Fruit fly (Drosophila melanogaster) whole organism, wandering third instar larva: ENCODE results near the gene CG34332.
"Not testable (repeated sequence)": the region's sequence is repeated elsewhere in the genome, so short reads cannot be mapped to it uniquely, and the experiment has no call there.

ENCODE experiments used
- Abd-B ChIP-seq: fragments of >200 bp; optimal IDR thresholded peaks from 2 replicates; lab custom pipeline; 2017; ENCODE audit warnings: missing biosample characterization, missing genetic modification characterization
- CG32264 ChIP-seq: fragments of 200-800 bp; sonication (Bioruptor generic); optimal IDR thresholded peaks from 2 replicates; lab custom pipeline; 2016; ENCODE audit warnings: missing biosample characterization, missing genetic modification characterization
- Dfd ChIP-seq: fragments of >200 bp; optimal IDR thresholded peaks from 2 replicates; lab custom pipeline; 2017; ENCODE audit warnings: missing biosample characterization, missing genetic modification characterization
- Dif ChIP-seq: fragments of 200-275, 200-300 bp; sonication (Bioruptor generic); optimal IDR thresholded peaks from 2 replicates; lab custom pipeline; 2018; ENCODE audit warnings: missing biosample characterization, missing genetic modification characterization; ENCODE audit not compliant: partially characterized antibody
- GATAd ChIP-seq: sonication (Bioruptor generic); optimal IDR thresholded peaks from 2 replicates; lab custom pipeline; 2016; ENCODE audit warnings: missing biosample characterization, missing genetic modification characterization
- HLH106 ChIP-seq: fragments of 200-800 bp; optimal IDR thresholded peaks from 3 replicates; lab custom pipeline; 2019; ENCODE audit warnings: missing biosample characterization, mild to moderate bottlenecking, missing genetic modification characterization, moderate library complexity
- Hnf4 ChIP-seq: fragments of 200-800 bp; sonication (Bioruptor generic); optimal IDR thresholded peaks from 2 replicates; lab custom pipeline; 2016; ENCODE audit warnings: missing biosample characterization, mild to moderate bottlenecking, missing genetic modification characterization
- Hr78 ChIP-seq: fragments of >200 bp; optimal IDR thresholded peaks from 2 replicates; lab custom pipeline; 2017; ENCODE audit warnings: missing biosample characterization, missing genetic modification characterization
- Hr83 ChIP-seq: fragments of 200-300 bp; sonication (Bioruptor generic); optimal IDR thresholded peaks from 2 replicates; lab custom pipeline; 2016; ENCODE audit warnings: missing biosample characterization, mild to moderate bottlenecking, missing genetic modification characterization, moderate library complexity; ENCODE audit not compliant: poor library complexity, severe bottlenecking
- Jra ChIP-seq: sonication (Bioruptor generic); optimal IDR thresholded peaks from 2 replicates; lab custom pipeline; 2016; ENCODE audit warnings: missing biosample characterization, missing genetic modification characterization
- Mio ChIP-seq: sonication (Bioruptor generic); optimal IDR thresholded peaks from 2 replicates; lab custom pipeline; 2016; ENCODE audit warnings: missing biosample characterization, missing genetic modification characterization
- Myc ChIP-seq: fragments of >200 bp; optimal IDR thresholded peaks from 2 replicates; lab custom pipeline; 2017
- N ChIP-seq: fragments of >200 bp; optimal IDR thresholded peaks from 2 replicates; lab custom pipeline; 2018; ENCODE audit warnings: missing biosample characterization, missing external identifiers, missing genetic modification characterization
- OdsH ChIP-seq: fragments of 200-800 bp; sonication (Bioruptor generic); optimal IDR thresholded peaks from 2 replicates; lab custom pipeline; 2016; ENCODE audit warnings: missing biosample characterization, mild to moderate bottlenecking, missing genetic modification characterization
- Rel ChIP-seq, 2 experiments: fragments of 200-800 bp; sonication (Bioruptor generic) in 1 of 2; optimal IDR thresholded peaks; 2 replicates in 1 of 2; 3 replicates in 1 of 2; lab custom pipeline; 2016 to 2019; ENCODE audit warnings: mild to moderate bottlenecking in 2 of 2, missing biosample characterization in 2 of 2, missing genetic modification characterization in 2 of 2, moderate library complexity in 1 of 2
- Sp1 ChIP-seq: fragments of 200-800 bp; sonication (Bioruptor generic); optimal IDR thresholded peaks from 3 replicates; lab custom pipeline; 2019; ENCODE audit warnings: missing biosample characterization, mild to moderate bottlenecking, missing genetic modification characterization, moderate library complexity
- br ChIP-seq: fragments of 200-800 bp; sonication (Bioruptor generic); optimal IDR thresholded peaks from 2 replicates; lab custom pipeline; 2016; ENCODE audit warnings: missing biosample characterization, missing genetic modification characterization
- brk ChIP-seq: fragments of 200-800 bp; sonication (Bioruptor generic); optimal IDR thresholded peaks from 2 replicates; lab custom pipeline; 2016; ENCODE audit warnings: missing biosample characterization, mild to moderate bottlenecking, missing genetic modification characterization
- dl ChIP-seq, 2 experiments: fragments of 175-275, 200-275 bp in 1 of 2; fragments of 200-275 bp in 1 of 2; sonication (Bioruptor generic); optimal IDR thresholded peaks; lab custom pipeline; 2018; ENCODE audit warnings: mild to moderate bottlenecking in 2 of 2, missing biosample characterization in 2 of 2, missing genetic modification characterization in 2 of 2, moderate library complexity in 2 of 2; ENCODE audit not compliant: partially characterized antibody in 2 of 2, insufficient read depth in 1 of 2
- dmrt93B ChIP-seq: fragments of 200-800 bp; sonication (Bioruptor generic); optimal IDR thresholded peaks from 2 replicates; lab custom pipeline; 2018; ENCODE audit warnings: missing biosample characterization, mild to moderate bottlenecking, missing genetic modification characterization
- dsf ChIP-seq: sonication (Bioruptor generic); optimal IDR thresholded peaks from 2 replicates; lab custom pipeline; 2016; ENCODE audit warnings: missing biosample characterization, missing genetic modification characterization, borderline replicate concordance
- ey ChIP-seq: fragments of 200-800 bp; sonication (Bioruptor generic); optimal IDR thresholded peaks from 2 replicates; lab custom pipeline; 2016; ENCODE audit warnings: missing biosample characterization, missing genetic modification characterization
- foxo ChIP-seq, 2 experiments: fragments of 200-800 bp; sonication (Bioruptor generic); optimal IDR thresholded peaks; 2 replicates in 1 of 2; 3 replicates in 1 of 2; lab custom pipeline; 2016 to 2017; ENCODE audit warnings: missing biosample characterization in 2 of 2, missing genetic modification characterization in 2 of 2
- jim ChIP-seq: fragments of 175-275, 200-325 bp; sonication (Bioruptor generic); optimal IDR thresholded peaks from 2 replicates; lab custom pipeline; 2016; ENCODE audit warnings: missing biosample characterization, mild to moderate bottlenecking, missing genetic modification characterization
- lola ChIP-seq: fragments of >200 bp; optimal IDR thresholded peaks from 2 replicates; lab custom pipeline; 2017; ENCODE audit warnings: missing biosample characterization, missing genetic modification characterization
- pan ChIP-seq: fragments of >200 bp; optimal IDR thresholded peaks from 2 replicates; lab custom pipeline; 2017
- psq ChIP-seq: fragments of 200-800 bp; sonication (Bioruptor generic); optimal IDR thresholded peaks from 3 replicates; lab custom pipeline; 2017; ENCODE audit warnings: missing biosample characterization, mild to moderate bottlenecking, missing genetic modification characterization, moderate library complexity
- rgr ChIP-seq: fragments of 200-800 bp; sonication (Bioruptor generic); optimal IDR thresholded peaks from 3 replicates; lab custom pipeline; 2016; ENCODE audit warnings: missing biosample characterization, mild to moderate bottlenecking, missing genetic modification characterization
- sage ChIP-seq: fragments of 200-800 bp; sonication (Bioruptor generic); optimal IDR thresholded peaks from 2 replicates; lab custom pipeline; 2016; ENCODE audit warnings: missing biosample characterization, mild to moderate bottlenecking, missing genetic modification characterization
- sv ChIP-seq: fragments of 200-800 bp; sonication (Bioruptor generic); optimal IDR thresholded peaks from 3 replicates; lab custom pipeline; 2016; ENCODE audit warnings: missing biosample characterization, missing genetic modification characterization
- usp ChIP-seq: fragments of >200 bp; optimal IDR thresholded peaks from 2 replicates; lab custom pipeline; 2017; ENCODE audit warnings: missing biosample characterization, missing genetic modification characterization

Gene CG34332

dm6 chrX:20140710-20141109 lies at the start of gene CG34332:
CG34332 (plus strand) TSS chrX:20141010.
- TF ChIP-seq Hr78 = no peak
- no peak for TF ChIP-seq psq (GFP tag; lab: Kevin White, UChicago)
- TF ChIP-seq Myc (lab: Kevin White, UChicago) = no peak
- no peak for TF ChIP-seq N (GFP tag; lab: Kevin White, UChicago)
- no peak for TF ChIP-seq Rel (GFP tag; optimal IDR thresholded peaks at IDR 0.05; lab: Kevin White, UChicago)
- no peak for TF ChIP-seq Rel (tag; optimal IDR thresholded peaks at IDR 0.05; lab: Kevin White, UChicago)
- no peak for TF ChIP-seq rgr (GFP tag; lab: Kevin White, UChicago)
- TF ChIP-seq brk (GFP tag; lab: Kevin White, UChicago) = no peak
- TF ChIP-seq Jra (GFP tag; lab: Kevin White, UChicago) = no peak
- TF ChIP-seq Hr83 (GFP tag; lab: Kevin White, UChicago) = no peak
- TF ChIP-seq br = no peak
- TF ChIP-seq CG32264 (GFP tag; lab: Kevin White, UChicago) = no peak
- TF ChIP-seq OdsH (GFP tag; lab: Kevin White, UChicago) = no peak
- no peak for TF ChIP-seq pan
- TF ChIP-seq dmrt93B (GFP tag; lab: Kevin White, UChicago) = no peak
- no peak for TF ChIP-seq foxo (GFP tag; optimal IDR thresholded peaks at IDR 0.05; lab: Kevin White, UChicago)
- TF ChIP-seq GATAd (GFP tag; lab: Kevin White, UChicago) = no peak
- TF ChIP-seq Mio (GFP tag; lab: Kevin White, UChicago) = no peak
- TF ChIP-seq Abd-B (GFP tag; lab: Kevin White, UChicago) = no peak
- no peak for TF ChIP-seq sv

- TF ChIP-seq GATAd (GFP tag; lab: Kevin White, UChicago) = no peak
These were observed 48.5 kb upstream of the CG34332 start, which contains the start of gene fd19B for dm6 chrX:20092308-20092707. fd19B (minus strand) TSS chrX:20092408.

- not testable (repeated sequence) for TF ChIP-seq rgr (GFP tag; lab: Kevin White, UChicago); Sp1 (GFP tag; lab: Kevin White, UChicago); dl (GFP tag; optimal IDR thresholded peaks at IDR 0.05; lab: Kevin White, UChicago; ENCODE audit: insufficient read depth in 1 of 2, partially characterized antibody in 2 of 2)
These were observed 46.7 kb upstream of the CG34332 start, which contains the start of gene Or19b for dm6 chrX:20094098-20094497. Or19b (plus strand) TSS chrX:20094398.

dm6 chrX:20096374-20096773 lies 44.4 kb upstream of the CG34332 start, which contains the start of gene CG42581:
CG42581 (minus strand) TSS chrX:20096474.
- not testable (repeated sequence) for TF ChIP-seq N (GFP tag; lab: Kevin White, UChicago); dsf; Hr83 (GFP tag; lab: Kevin White, UChicago)

dm6 chrX:20104987-20105386 lies 35.8 kb upstream of the CG34332 start:
- TF ChIP-seq Mio (GFP tag; lab: Kevin White, UChicago) (no peak), OdsH (GFP tag; lab: Kevin White, UChicago) (no peak), jim (GFP tag; lab: Kevin White, UChicago) (no peak), sage (GFP tag; lab: Kevin White, UChicago) (no peak), Hnf4 (GFP tag; lab: Kevin White, UChicago) (no peak), GATAd (GFP tag; lab: Kevin White, UChicago) (no peak), Dfd (GFP tag; lab: Kevin White, UChicago) (no peak), Dif (no peak), HLH106 (tag; lab: Kevin White, UChicago) (no peak), lola (GFP tag; lab: Kevin White, UChicago) (no peak)

dm6 chrX:20110475-20110874 lies 30.3 kb upstream of the CG34332 start, which contains the start of gene karr:
karr (minus strand) TSS chrX:20110575.
- TF ChIP-seq lola (GFP tag; lab: Kevin White, UChicago) (no peak), brk (GFP tag; lab: Kevin White, UChicago) (no peak), jim (GFP tag; lab: Kevin White, UChicago) (no peak), CG32264 (GFP tag; lab: Kevin White, UChicago) (no peak), N (GFP tag; lab: Kevin White, UChicago) (no peak), rgr (GFP tag; lab: Kevin White, UChicago) (no peak), Sp1 (GFP tag; lab: Kevin White, UChicago) (no peak), ey (GFP tag; lab: Kevin White, UChicago) (no peak), usp (GFP tag; lab: Kevin White, UChicago) (no peak), Dif (no peak)
